Worm (Caenorhabditis elegans) whole organism, young adult: ENCODE data around the gene pals-23.

ENCODE experiments used
- B0336.3 ChIP-seq: fragments of 200-800 bp; sonication (Bioruptor generic); IDR thresholded peaks from 2 replicates; pipeline ENCODE4 v1.3.6; 2022; ENCODE audit warnings: missing genetic modification characterization, missing compliant biosample characterization
- C17E4.6 ChIP-seq: fragments of 200-800 bp; sonication (Bioruptor generic); IDR thresholded peaks from 2 replicates; pipeline ENCODE4 v1.3.6; 2022; ENCODE audit warnings: missing genetic modification reagents, missing genetic modification characterization, missing compliant biosample characterization
- F10E7.11 ChIP-seq: sonication (generic microtip); optimal IDR thresholded peaks from 2 replicates; lab custom pipeline; 2017; ENCODE audit warnings: mild to moderate bottlenecking, missing genetic modification characterization, moderate library complexity, missing compliant biosample characterization
- F23B12.7 ChIP-seq: sonication (generic microtip); optimal IDR thresholded peaks from 2 replicates; lab custom pipeline; 2017; ENCODE audit warnings: missing genetic modification characterization, mild to moderate bottlenecking, missing compliant biosample characterization, antibody characterized with exemption, moderate library complexity; ENCODE audit not compliant: insufficient read depth
- F33H1.4 ChIP-seq: fragments of 200-800 bp; sonication (Bioruptor generic); IDR thresholded peaks from 2 replicates; pipeline ENCODE4 v1.3.6; 2022; ENCODE audit warnings: missing genetic modification reagents, missing genetic modification characterization, missing compliant biosample characterization
- F39B2.1 ChIP-seq: fragments of 200-800 bp; sonication (Bioruptor generic); IDR thresholded peaks from 2 replicates; pipeline ENCODE4 v1.3.6; 2022; ENCODE audit warnings: missing genetic modification reagents, missing genetic modification characterization, missing compliant biosample characterization
- F57A8.1 ChIP-seq: fragments of 200-800 bp; sonication (Bioruptor generic); optimal IDR thresholded peaks from 2 replicates; lab custom pipeline; 2018; ENCODE audit warnings: mild to moderate bottlenecking, missing genetic modification characterization, moderate library complexity, missing compliant biosample characterization
- Y53G8AR.9 ChIP-seq: fragments of 200-800 bp; sonication (Bioruptor generic); conservative IDR thresholded peaks from 2 replicates; pipeline ENCODE4 v1.3.6; 2022; ENCODE audit warnings: missing genetic modification reagents, missing genetic modification characterization, missing compliant biosample characterization
- Y56A3A.18 ChIP-seq: fragments of 200-800 bp; sonication (Bioruptor generic); IDR thresholded peaks from 2 replicates; pipeline ENCODE4 v1.3.6; 2022; ENCODE audit warnings: missing genetic modification reagents, missing genetic modification characterization, missing compliant biosample characterization
- Y95B8A.8 ChIP-seq: fragments of 200-800 bp; sonication (Bioruptor generic); IDR thresholded peaks from 2 replicates; pipeline ENCODE4 v1.3.6; 2022; ENCODE audit warnings: missing genetic modification reagents, missing genetic modification characterization, missing compliant biosample characterization
- ZK185.1 ChIP-seq: sonication (generic microtip); optimal IDR thresholded peaks from 2 replicates; lab custom pipeline; 2016; ENCODE audit warnings: mild to moderate bottlenecking, missing genetic modification characterization, missing compliant biosample characterization; ENCODE audit not compliant: poor library complexity, severe bottlenecking
- akir-1 ChIP-seq: fragments of 200-800 bp; sonication (Bioruptor generic); optimal IDR thresholded peaks from 2 replicates; lab custom pipeline; 2018; ENCODE audit warnings: mild to moderate bottlenecking, missing genetic modification characterization, moderate library complexity, missing compliant biosample characterization
- athp-1 ChIP-seq: sonication (generic microtip); optimal IDR thresholded peaks from 2 replicates; lab custom pipeline; 2017; ENCODE audit warnings: mild to moderate bottlenecking, missing genetic modification characterization, missing compliant biosample characterization
- bed-1 ChIP-seq: fragments of 200-800 bp; sonication (Bioruptor generic); IDR thresholded peaks from 2 replicates; pipeline ENCODE4 v1.3.6; 2022; ENCODE audit warnings: missing genetic modification reagents, missing genetic modification characterization, missing compliant biosample characterization
- cebp-1 ChIP-seq, 2 experiments: fragments of 200-800 bp in 1 of 2; sonication (Bioruptor generic) in 1 of 2; sonication (generic microtip) in 1 of 2; IDR thresholded peaks in 1 of 2; optimal IDR thresholded peaks in 1 of 2; 2 replicates each; pipeline versions ENCODE4 v1.3.6 to Lab custom; 2017 to 2022; ENCODE audit warnings: missing compliant biosample characterization in 2 of 2, missing genetic modification characterization in 2 of 2, mild to moderate bottlenecking in 1 of 2, missing genetic modification reagents in 1 of 2, moderate library complexity in 1 of 2
- ceh-40 ChIP-seq: fragments of 200-800 bp; sonication (Bioruptor generic); IDR thresholded peaks from 2 replicates; pipeline ENCODE4 v1.3.6; 2022; ENCODE audit warnings: missing genetic modification characterization, missing compliant biosample characterization
- ceh-79 ChIP-seq: sonication (generic microtip); optimal IDR thresholded peaks from 2 replicates; lab custom pipeline; 2017; ENCODE audit warnings: mild to moderate bottlenecking, missing genetic modification characterization, missing compliant biosample characterization
- ceh-91 ChIP-seq: fragments of 200-800 bp; sonication (Bioruptor generic); IDR thresholded peaks from 2 replicates; pipeline ENCODE4 v1.3.6; 2022; ENCODE audit warnings: missing genetic modification reagents, missing genetic modification characterization, missing compliant biosample characterization
- chd-7 ChIP-seq: sonication (generic microtip); optimal IDR thresholded peaks from 2 replicates; lab custom pipeline; 2016; ENCODE audit warnings: mild to moderate bottlenecking, missing genetic modification characterization, moderate library complexity, missing compliant biosample characterization
- die-1 ChIP-seq: sonication (generic microtip); optimal IDR thresholded peaks from 2 replicates; lab custom pipeline; 2016; ENCODE audit warnings: missing genotype, mild to moderate bottlenecking, missing genetic modification characterization, missing compliant biosample characterization
- dox-1 ChIP-seq: fragments of 200-800 bp; sonication (Bioruptor generic); IDR thresholded peaks from 2 replicates; pipeline ENCODE4 v1.3.6; 2022; ENCODE audit warnings: missing genetic modification reagents, missing genetic modification characterization, missing compliant biosample characterization
- dpff-1 ChIP-seq: sonication (generic microtip); optimal IDR thresholded peaks from 2 replicates; lab custom pipeline; 2017; ENCODE audit warnings: mild to moderate bottlenecking, missing genetic modification characterization, missing compliant biosample characterization
- efl-1 ChIP-seq: fragments of 150-350 bp; optimal IDR thresholded peaks from 2 replicates; lab custom pipeline; 2014; ENCODE audit warnings: missing biosample characterization, missing genetic modification reagents, missing genetic modification characterization
- ekl-4 ChIP-seq: fragments of 200-800 bp; sonication (Bioruptor generic); IDR thresholded peaks from 2 replicates; pipeline ENCODE4 v1.3.6; 2022; ENCODE audit warnings: missing genetic modification reagents, missing genetic modification characterization, missing compliant biosample characterization
- gei-17 ChIP-seq: fragments of 200-800 bp; sonication (Bioruptor generic); optimal IDR thresholded peaks from 2 replicates; lab custom pipeline; 2018; ENCODE audit warnings: mild to moderate bottlenecking, missing genetic modification characterization, missing compliant biosample characterization
- hlh-12 ChIP-seq: sonication (generic microtip); optimal IDR thresholded peaks from 2 replicates; lab custom pipeline; 2016; ENCODE audit warnings: missing genetic modification characterization, missing compliant biosample characterization
- hmg-1.2 ChIP-seq: fragments of 200-800 bp; sonication (Bioruptor generic); IDR thresholded peaks from 2 replicates; pipeline ENCODE4 v1.3.6; 2022; ENCODE audit warnings: missing genetic modification reagents, missing genetic modification characterization, missing compliant biosample characterization
- hsf-1 ChIP-seq: fragments of 200-800 bp; sonication (Bioruptor generic); IDR thresholded peaks from 2 replicates; pipeline ENCODE4 v1.3.6; 2022; ENCODE audit warnings: missing genetic modification reagents, missing genetic modification characterization, missing compliant biosample characterization
- lag-1 ChIP-seq: fragments of 200-800 bp; sonication (Bioruptor generic); IDR thresholded peaks from 2 replicates; pipeline ENCODE4 v1.3.6; 2022; ENCODE audit warnings: missing genetic modification reagents, missing genetic modification characterization, missing compliant biosample characterization
- let-526 ChIP-seq: fragments of 200-800 bp; sonication (Bioruptor generic); IDR thresholded peaks from 2 replicates; pipeline ENCODE4 v1.3.6; 2022; ENCODE audit warnings: missing genetic modification reagents, missing genetic modification characterization, missing compliant biosample characterization
- lin-35 ChIP-seq, 3 experiments: fragments of 150-350 bp in 2 of 3; sonication (generic microtip) in 1 of 3; optimal IDR thresholded peaks; 2 replicates each; lab custom pipeline; 2014 to 2018; ENCODE audit warnings: missing biosample characterization in 3 of 3, missing genetic modification characterization in 3 of 3, missing genetic modification reagents in 3 of 3
- lir-1 ChIP-seq: fragments of 200-800 bp; sonication (Bioruptor generic); conservative IDR thresholded peaks from 2 replicates; pipeline ENCODE4 v1.3.6; 2022; ENCODE audit warnings: missing genetic modification reagents, missing genetic modification characterization, missing compliant biosample characterization
- lsy-27 ChIP-seq: sonication (generic microtip); optimal IDR thresholded peaks from 2 replicates; lab custom pipeline; 2017; ENCODE audit warnings: missing genetic modification characterization, mild to moderate bottlenecking, missing compliant biosample characterization, antibody characterized with exemption, missing genotype, borderline replicate concordance; ENCODE audit not compliant: insufficient read depth
- madf-10 ChIP-seq: sonication (generic microtip); optimal IDR thresholded peaks from 2 replicates; lab custom pipeline; 2016; ENCODE audit warnings: mild to moderate bottlenecking, missing genetic modification characterization, missing compliant biosample characterization
- madf-3 ChIP-seq: fragments of 200-800 bp; sonication (Bioruptor generic); IDR thresholded peaks from 2 replicates; pipeline ENCODE4 v1.3.6; 2022; ENCODE audit warnings: missing genetic modification reagents, missing genetic modification characterization, missing compliant biosample characterization
- mcd-1 ChIP-seq: fragments of 200-800 bp; sonication (Bioruptor generic); IDR thresholded peaks from 2 replicates; pipeline ENCODE4 v1.3.6; 2022; ENCODE audit warnings: missing genetic modification reagents, missing genetic modification characterization, missing compliant biosample characterization
- mxl-1 ChIP-seq: sonication (generic microtip); optimal IDR thresholded peaks from 2 replicates; lab custom pipeline; 2016; ENCODE audit warnings: missing genetic modification characterization, missing compliant biosample characterization
- nfya-2 ChIP-seq: fragments of 200-800 bp; sonication (Bioruptor generic); IDR thresholded peaks from 2 replicates; pipeline ENCODE4 v1.3.6; 2022; ENCODE audit warnings: missing genetic modification reagents, missing genetic modification characterization, missing compliant biosample characterization
- nfyb-1 ChIP-seq: fragments of 200-800 bp; sonication (Bioruptor generic); IDR thresholded peaks from 2 replicates; pipeline ENCODE4 v1.3.6; 2022; ENCODE audit warnings: missing genetic modification reagents, missing genetic modification characterization, missing compliant biosample characterization
- nhr-80 ChIP-seq: sonication (generic microtip); optimal IDR thresholded peaks from 2 replicates; lab custom pipeline; 2016; ENCODE audit warnings: missing genetic modification characterization, missing compliant biosample characterization
- pha-4 ChIP-seq: fragments of 150-350 bp; sonication (generic microtip); optimal IDR thresholded peaks from 2 replicates; lab custom pipeline; 2014; ENCODE audit warnings: missing biosample characterization, missing genetic modification reagents, missing genetic modification characterization
- rpc-1 ChIP-seq, 2 experiments: fragments of 150-350 bp in 1 of 2; sonication (generic microtip) in 1 of 2; optimal IDR thresholded peaks; 2 replicates each; lab custom pipeline; 2014 to 2018; ENCODE audit warnings: missing biosample characterization in 1 of 2, missing genetic modification characterization in 1 of 2, missing genetic modification reagents in 1 of 2, missing genotype in 1 of 2
- somi-1 ChIP-seq: fragments of 200-800 bp; sonication (Bioruptor generic); optimal IDR thresholded peaks from 2 replicates; lab custom pipeline; 2018; ENCODE audit warnings: mild to moderate bottlenecking, missing genetic modification characterization, missing compliant biosample characterization
- sptf-2 ChIP-seq: fragments of 200-800 bp; sonication (Bioruptor generic); optimal IDR thresholded peaks from 2 replicates; lab custom pipeline; 2018; ENCODE audit warnings: mild to moderate bottlenecking, missing genetic modification characterization, missing compliant biosample characterization
- tbp1 ChIP-seq: fragments of 200-800 bp; sonication (Bioruptor generic); optimal IDR thresholded peaks from 2 replicates; lab custom pipeline; 2018; ENCODE audit warnings: mild to moderate bottlenecking, missing genetic modification characterization, missing compliant biosample characterization
- unc-130 ChIP-seq: sonication (generic microtip); optimal IDR thresholded peaks from 2 replicates; lab custom pipeline; 2016; ENCODE audit warnings: missing genetic modification reagents, missing genetic modification characterization, missing compliant biosample characterization
- unc-62 ChIP-seq: fragments of 150-350 bp; optimal IDR thresholded peaks from 2 replicates; lab custom pipeline; 2014; ENCODE audit warnings: missing biosample characterization, missing genetic modification reagents, missing genetic modification characterization
- zim-3 ChIP-seq: sonication (generic microtip); optimal IDR thresholded peaks from 2 replicates; lab custom pipeline; 2017; ENCODE audit warnings: mild to moderate bottlenecking, missing genetic modification characterization, moderate library complexity, missing compliant biosample characterization
- ztf-26 ChIP-seq: sonication (generic microtip); optimal IDR thresholded peaks from 2 replicates; lab custom pipeline; 2017; ENCODE audit warnings: missing genetic modification characterization, missing compliant biosample characterization

pals-23 gene

DNA sequence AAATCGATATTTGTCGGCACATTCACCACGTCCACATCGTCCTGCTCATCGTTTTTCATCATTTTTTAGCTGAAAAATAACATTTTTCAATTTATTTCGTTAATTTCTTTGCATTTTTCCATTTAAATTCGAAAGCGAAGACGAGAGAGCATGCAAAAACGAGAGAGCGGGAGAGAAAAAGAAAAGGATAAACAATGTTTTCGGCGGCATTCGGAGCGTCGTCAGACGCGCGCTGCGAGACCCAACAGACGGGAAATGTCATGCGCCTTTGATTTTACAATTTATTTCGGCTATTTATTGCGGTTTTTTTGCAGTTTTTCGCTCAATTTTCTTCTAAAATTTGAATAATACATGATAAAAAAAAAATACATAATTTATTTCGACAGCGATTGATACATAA lies 38.3 kb upstream of the pals-23 start, which contains the start of gene attf-3 (continued):
- TF ChIP-seq gei-17 (GFP tag; lab: Kevin White, UChicago) (no peak), cebp-1 (GFP tag; IDR thresholded peaks at IDR 0.05; lab: Robert Waterston, UW) (no peak), cebp-1 (tag; optimal IDR thresholded peaks at IDR 0.05; lab: Kevin White, UChicago) (no peak), hlh-12 (tag; lab: Kevin White, UChicago) (no peak), athp-1 (tag; lab: Kevin White, UChicago) (no peak), madf-3 (GFP tag; lab: Robert Waterston, UW) (no peak), ceh-40 (no peak), ZK185.1 (no peak), Y53G8AR.9 (no peak), let-526 (GFP tag; lab: Robert Waterston, UW) (no peak), F57A8.1 (GFP tag; lab: Kevin White, UChicago) (no peak), F10E7.11 (tag; lab: Kevin White, UChicago) (no peak), ztf-26 (tag; lab: Kevin White, UChicago) (no peak), dox-1 (GFP tag; lab: Robert Waterston, UW) (peak; percentile 89), dpff-1 (no peak), hsf-1 (GFP tag; lab: Robert Waterston, UW) (no peak), die-1 (tag; lab: Kevin White, UChicago) (no peak), akir-1 (GFP tag; lab: Kevin White, UChicago) (no peak), chd-7 (no peak), nhr-80 (tag; lab: Kevin White, UChicago) (no peak), madf-10 (tag; lab: Kevin White, UChicago) (peak; percentile 54), pha-4 (no peak), hmg-1.2 (peak; percentile 94), sptf-2 (no peak), lir-1 (GFP tag; lab: Robert Waterston, UW) (no peak), unc-130 (GFP tag; lab: Kevin White, UChicago) (no peak), C17E4.6 (GFP tag; lab: Robert Waterston, UW) (no peak), unc-62 (GFP tag; lab: Kevin White, UChicago) (no peak), efl-1 (GFP tag; lab: Kevin White, UChicago) (peak; percentile 79), F33H1.4 (GFP tag; lab: Robert Waterston, UW) (peak; percentile 93), rpc-1 (optimal IDR thresholded peaks at IDR 0.05; lab: Kevin White, UChicago) (no peak), rpc-1 (tag; optimal IDR thresholded peaks at IDR 0.05; lab: Kevin White, UChicago) (no peak), lin-35 (GFP tag; optimal IDR thresholded peaks at IDR 0.05; lab: Kevin White, UChicago) (peak in 1 of 3 experiments; percentile 36), Y56A3A.18 (GFP tag; lab: Robert Waterston, UW) (no peak), ceh-79 (no peak), somi-1 (GFP tag; lab: Kevin White, UChicago) (no peak), mcd-1 (GFP tag; lab: Robert Waterston, UW) (peak; percentile 48; the same call in 1 of the 2 replicates), nfya-2 (GFP tag; lab: Robert Waterston, UW) (no peak), B0336.3 (GFP tag; lab: Robert Waterston, UW) (0 out of 2 replicates have a peak, but pooled peaks have one; percentile 30), zim-3 (tag; lab: Kevin White, UChicago) (no peak), ceh-91 (GFP tag; lab: Robert Waterston, UW) (peak; percentile 77), ekl-4 (GFP tag; lab: Robert Waterston, UW) (peak; percentile 48; the same call in 1 of the 2 replicates), lsy-27 (tag; lab: Kevin White, UChicago) (no peak), F23B12.7 (tag; lab: Kevin White, UChicago) (no peak), mxl-1 (tag; lab: Kevin White, UChicago) (no peak), lag-1 (GFP tag; lab: Robert Waterston, UW) (no peak), bed-1 (no peak), tbp1 (GFP tag; lab: Kevin White, UChicago) (peak; percentile 58), nfyb-1 (no peak), F39B2.1 (GFP tag; lab: Robert Waterston, UW) (no peak), Y95B8A.8 (GFP tag; lab: Robert Waterston, UW) (peak; percentile 50; the same call in 1 of the 2 replicates)
